Fruit fly (Drosophila melanogaster) whole organism, wandering third instar larva: ENCODE results near the gene Indy-2.
A peak's percentile ranks its signal among the peaks of the same experiment; 100 is the strongest.

Source experiments
- Abd-B ChIP-seq: fragments of >200 bp; optimal IDR thresholded peaks from 2 replicates; lab custom pipeline; 2017; ENCODE audit warnings: missing biosample characterization, missing genetic modification characterization
- CG32264 ChIP-seq: fragments of 200-800 bp; sonication (Bioruptor generic); optimal IDR thresholded peaks from 2 replicates; lab custom pipeline; 2016; ENCODE audit warnings: missing biosample characterization, missing genetic modification characterization
- CG9705 ChIP-seq: fragments of 200-800 bp; sonication (Bioruptor generic); optimal IDR thresholded peaks from 2 replicates; lab custom pipeline; 2018; ENCODE audit warnings: missing biosample characterization, mild to moderate bottlenecking, missing genetic modification characterization
- CrebA ChIP-seq: fragments of 200-800 bp; sonication (Bioruptor generic); optimal IDR thresholded peaks from 2 replicates; lab custom pipeline; 2016; ENCODE audit warnings: missing biosample characterization, mild to moderate bottlenecking, missing genetic modification characterization, borderline replicate concordance
- Dfd ChIP-seq: fragments of >200 bp; optimal IDR thresholded peaks from 2 replicates; lab custom pipeline; 2017; ENCODE audit warnings: missing biosample characterization, missing genetic modification characterization
- Dif ChIP-seq: fragments of 200-275, 200-300 bp; sonication (Bioruptor generic); optimal IDR thresholded peaks from 2 replicates; lab custom pipeline; 2018; ENCODE audit warnings: missing biosample characterization, missing genetic modification characterization; ENCODE audit not compliant: partially characterized antibody
- GATAd ChIP-seq: sonication (Bioruptor generic); optimal IDR thresholded peaks from 2 replicates; lab custom pipeline; 2016; ENCODE audit warnings: missing biosample characterization, missing genetic modification characterization
- Hnf4 ChIP-seq: fragments of 200-800 bp; sonication (Bioruptor generic); optimal IDR thresholded peaks from 2 replicates; lab custom pipeline; 2016; ENCODE audit warnings: missing biosample characterization, mild to moderate bottlenecking, missing genetic modification characterization
- Hr78 ChIP-seq: fragments of >200 bp; optimal IDR thresholded peaks from 2 replicates; lab custom pipeline; 2017; ENCODE audit warnings: missing biosample characterization, missing genetic modification characterization
- Hr83 ChIP-seq: fragments of 200-300 bp; sonication (Bioruptor generic); optimal IDR thresholded peaks from 2 replicates; lab custom pipeline; 2016; ENCODE audit warnings: missing biosample characterization, mild to moderate bottlenecking, missing genetic modification characterization, moderate library complexity; ENCODE audit not compliant: poor library complexity, severe bottlenecking
- Mio ChIP-seq: sonication (Bioruptor generic); optimal IDR thresholded peaks from 2 replicates; lab custom pipeline; 2016; ENCODE audit warnings: missing biosample characterization, missing genetic modification characterization
- Myc ChIP-seq: fragments of >200 bp; optimal IDR thresholded peaks from 2 replicates; lab custom pipeline; 2017
- N ChIP-seq: fragments of >200 bp; optimal IDR thresholded peaks from 2 replicates; lab custom pipeline; 2018; ENCODE audit warnings: missing biosample characterization, missing external identifiers, missing genetic modification characterization
- OdsH ChIP-seq: fragments of 200-800 bp; sonication (Bioruptor generic); optimal IDR thresholded peaks from 2 replicates; lab custom pipeline; 2016; ENCODE audit warnings: missing biosample characterization, mild to moderate bottlenecking, missing genetic modification characterization
- Rel ChIP-seq, 2 experiments: fragments of 200-800 bp; sonication (Bioruptor generic) in 1 of 2; optimal IDR thresholded peaks; 2 replicates in 1 of 2; 3 replicates in 1 of 2; lab custom pipeline; 2016 to 2019; ENCODE audit warnings: mild to moderate bottlenecking in 2 of 2, missing biosample characterization in 2 of 2, missing genetic modification characterization in 2 of 2, moderate library complexity in 1 of 2
- Sp1 ChIP-seq: fragments of 200-800 bp; sonication (Bioruptor generic); optimal IDR thresholded peaks from 3 replicates; lab custom pipeline; 2019; ENCODE audit warnings: missing biosample characterization, mild to moderate bottlenecking, missing genetic modification characterization, moderate library complexity
- Vsx2 ChIP-seq: fragments of 200-300, 225-300 bp; sonication (Bioruptor generic); optimal IDR thresholded peaks from 2 replicates; lab custom pipeline; 2018; ENCODE audit warnings: missing biosample characterization, missing genetic modification characterization; ENCODE audit not compliant: partially characterized antibody
- br ChIP-seq: fragments of 200-800 bp; sonication (Bioruptor generic); optimal IDR thresholded peaks from 2 replicates; lab custom pipeline; 2016; ENCODE audit warnings: missing biosample characterization, missing genetic modification characterization
- brk ChIP-seq: fragments of 200-800 bp; sonication (Bioruptor generic); optimal IDR thresholded peaks from 2 replicates; lab custom pipeline; 2016; ENCODE audit warnings: missing biosample characterization, mild to moderate bottlenecking, missing genetic modification characterization
- dl ChIP-seq, 2 experiments: fragments of 175-275, 200-275 bp in 1 of 2; fragments of 200-275 bp in 1 of 2; sonication (Bioruptor generic); optimal IDR thresholded peaks; lab custom pipeline; 2018; ENCODE audit warnings: mild to moderate bottlenecking in 2 of 2, missing biosample characterization in 2 of 2, missing genetic modification characterization in 2 of 2, moderate library complexity in 2 of 2; ENCODE audit not compliant: partially characterized antibody in 2 of 2, insufficient read depth in 1 of 2
- dmrt93B ChIP-seq: fragments of 200-800 bp; sonication (Bioruptor generic); optimal IDR thresholded peaks from 2 replicates; lab custom pipeline; 2018; ENCODE audit warnings: missing biosample characterization, mild to moderate bottlenecking, missing genetic modification characterization
- dsf ChIP-seq: sonication (Bioruptor generic); optimal IDR thresholded peaks from 2 replicates; lab custom pipeline; 2016; ENCODE audit warnings: missing biosample characterization, missing genetic modification characterization, borderline replicate concordance
- ey ChIP-seq: fragments of 200-800 bp; sonication (Bioruptor generic); optimal IDR thresholded peaks from 2 replicates; lab custom pipeline; 2016; ENCODE audit warnings: missing biosample characterization, missing genetic modification characterization
- foxo ChIP-seq, 2 experiments: fragments of 200-800 bp; sonication (Bioruptor generic); optimal IDR thresholded peaks; 2 replicates in 1 of 2; 3 replicates in 1 of 2; lab custom pipeline; 2016 to 2017; ENCODE audit warnings: missing biosample characterization in 2 of 2, missing genetic modification characterization in 2 of 2
- fru ChIP-seq: fragments of 200-800 bp; sonication (Bioruptor generic); optimal IDR thresholded peaks from 3 replicates; lab custom pipeline; 2016; ENCODE audit warnings: missing biosample characterization, mild to moderate bottlenecking, missing genetic modification characterization
- lola ChIP-seq: fragments of >200 bp; optimal IDR thresholded peaks from 2 replicates; lab custom pipeline; 2017; ENCODE audit warnings: missing biosample characterization, missing genetic modification characterization
- pan ChIP-seq: fragments of >200 bp; optimal IDR thresholded peaks from 2 replicates; lab custom pipeline; 2017
- psq ChIP-seq: fragments of 200-800 bp; sonication (Bioruptor generic); optimal IDR thresholded peaks from 3 replicates; lab custom pipeline; 2017; ENCODE audit warnings: missing biosample characterization, mild to moderate bottlenecking, missing genetic modification characterization, moderate library complexity
- rgr ChIP-seq: fragments of 200-800 bp; sonication (Bioruptor generic); optimal IDR thresholded peaks from 3 replicates; lab custom pipeline; 2016; ENCODE audit warnings: missing biosample characterization, mild to moderate bottlenecking, missing genetic modification characterization
- sage ChIP-seq: fragments of 200-800 bp; sonication (Bioruptor generic); optimal IDR thresholded peaks from 2 replicates; lab custom pipeline; 2016; ENCODE audit warnings: missing biosample characterization, mild to moderate bottlenecking, missing genetic modification characterization
- sv ChIP-seq: fragments of 200-800 bp; sonication (Bioruptor generic); optimal IDR thresholded peaks from 3 replicates; lab custom pipeline; 2016; ENCODE audit warnings: missing biosample characterization, missing genetic modification characterization
- tai ChIP-seq: sonication (Bioruptor generic); optimal IDR thresholded peaks from 2 replicates; lab custom pipeline; 2016; ENCODE audit warnings: missing biosample characterization, missing genetic modification characterization
- usp ChIP-seq: fragments of >200 bp; optimal IDR thresholded peaks from 2 replicates; lab custom pipeline; 2017; ENCODE audit warnings: missing biosample characterization, missing genetic modification characterization

The Indy-2 gene

dm6 chr3R:20035887-20036286, 6.7 kb upstream of the Indy-2 start, which contains the start of gene Regnase-1 (continued):
- no peak for TF ChIP-seq CrebA (GFP tag; lab: Kevin White, UChicago)
- no peak for TF ChIP-seq GATAd

DNA sequence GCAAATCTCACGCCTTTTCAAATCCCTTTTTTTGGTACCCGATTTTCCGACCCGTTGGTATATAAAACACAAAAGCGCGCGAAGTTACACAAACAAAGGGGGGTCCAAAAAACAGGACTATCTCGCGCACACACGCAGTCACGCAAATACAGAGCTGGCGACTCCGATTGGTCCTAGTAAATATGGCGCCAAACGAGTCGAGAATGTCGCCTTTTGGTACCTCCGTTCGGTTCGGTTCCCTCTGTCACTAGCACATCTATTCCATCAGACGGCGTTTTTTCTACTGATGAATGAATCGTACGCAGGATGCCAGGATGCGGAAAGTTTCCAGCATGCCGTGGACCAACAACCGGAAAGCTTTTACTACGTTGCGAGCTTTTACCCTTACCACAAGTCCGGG, 13.3 kb downstream of the Indy-2 start, which contains the start of gene CG17193:
TSS of gene CG17193 (minus strand) at position 289 of the 400 bp plus-strand sequence.
- TF ChIP-seq ey (GFP tag; lab: Kevin White, UChicago) (no peak), Vsx2 (no peak), sage (GFP tag; lab: Kevin White, UChicago) (no peak), Sp1 (GFP tag; lab: Kevin White, UChicago) (no peak), dmrt93B (GFP tag; lab: Kevin White, UChicago) (no peak), rgr (GFP tag; lab: Kevin White, UChicago) (no peak), Dfd (GFP tag; lab: Kevin White, UChicago) (no peak), dl (GFP tag; optimal IDR thresholded peaks at IDR 0.05; lab: Kevin White, UChicago; ENCODE audit: insufficient read depth in 1 of 2, partially characterized antibody in 2 of 2) (no peak), pan (lab: Kevin White, UChicago) (no peak), fru (no peak), OdsH (GFP tag; lab: Kevin White, UChicago) (no peak), brk (GFP tag; lab: Kevin White, UChicago) (no peak), dsf (GFP tag; lab: Kevin White, UChicago) (no peak)
- TF ChIP-seq, all 38 proteins: peak for 0

dm6 chr3R:20057501-20057900, 14.9 kb downstream of the Indy-2 start, which contains the start of gene mdlc:
mdlc (plus strand) TSS chr3R:20057748.
- TF ChIP-seq foxo (GFP tag; optimal IDR thresholded peaks at IDR 0.05; lab: Kevin White, UChicago) (peak in 1 of 2 experiments; percentile 23), sv (no peak)

DNA sequence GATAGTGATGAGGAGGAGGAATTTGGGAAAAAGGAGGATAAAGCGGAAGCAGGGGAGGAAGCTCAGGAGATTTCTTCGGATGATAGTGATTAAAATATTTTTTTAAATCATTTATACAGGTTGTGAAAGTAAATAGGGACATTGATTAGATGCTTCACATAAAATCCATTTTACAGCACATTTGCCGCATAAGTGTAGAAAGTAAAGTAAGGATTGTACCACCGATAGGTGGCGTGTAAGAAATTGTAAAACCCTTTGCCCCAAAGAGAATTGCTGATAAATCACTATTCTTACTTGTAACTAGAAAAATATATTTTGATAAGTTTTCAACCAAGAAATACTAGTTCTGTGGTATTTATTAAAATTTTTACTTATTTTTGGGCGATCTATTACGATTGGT, 16.4 kb downstream of the Indy-2 start:
- no peak for TF ChIP-seq N
- no peak for TF ChIP-seq Dif (GFP tag; lab: Kevin White, UChicago)
- no peak for TF ChIP-seq sv
- TF ChIP-seq brk (GFP tag; lab: Kevin White, UChicago) = no peak
- TF ChIP-seq dl (GFP tag; optimal IDR thresholded peaks at IDR 0.05; lab: Kevin White, UChicago; ENCODE audit: insufficient read depth in 1 of 2, partially characterized antibody in 2 of 2) = no peak
- TF ChIP-seq br (GFP tag; lab: Kevin White, UChicago) = no peak

- TF ChIP-seq Abd-B = no peak
- TF ChIP-seq lola (GFP tag; lab: Kevin White, UChicago) = no peak
- TF ChIP-seq br (GFP tag; lab: Kevin White, UChicago) = no peak
- no peak for TF ChIP-seq OdsH (GFP tag; lab: Kevin White, UChicago)
- no peak for TF ChIP-seq Mio (GFP tag; lab: Kevin White, UChicago)
- no peak for TF ChIP-seq CG9705 (GFP tag; lab: Kevin White, UChicago)
- TF ChIP-seq dsf (GFP tag; lab: Kevin White, UChicago) = no peak
- no peak for TF ChIP-seq psq (GFP tag; lab: Kevin White, UChicago)
- no peak for TF ChIP-seq Hr78
- no peak for TF ChIP-seq GATAd
- TF ChIP-seq Dif (GFP tag; lab: Kevin White, UChicago) = no peak
- TF ChIP-seq dmrt93B (GFP tag; lab: Kevin White, UChicago) = no peak
- no peak for TF ChIP-seq dl (GFP tag; optimal IDR thresholded peaks at IDR 0.05; lab: Kevin White, UChicago; ENCODE audit: insufficient read depth in 1 of 2, partially characterized antibody in 2 of 2)
These were observed 17.1 kb downstream of the Indy-2 start, which contains the start of gene CG4390 for dm6 chr3R:20059650-20060049. CG4390 (minus strand) TSS chr3R:20059750.

DNA sequence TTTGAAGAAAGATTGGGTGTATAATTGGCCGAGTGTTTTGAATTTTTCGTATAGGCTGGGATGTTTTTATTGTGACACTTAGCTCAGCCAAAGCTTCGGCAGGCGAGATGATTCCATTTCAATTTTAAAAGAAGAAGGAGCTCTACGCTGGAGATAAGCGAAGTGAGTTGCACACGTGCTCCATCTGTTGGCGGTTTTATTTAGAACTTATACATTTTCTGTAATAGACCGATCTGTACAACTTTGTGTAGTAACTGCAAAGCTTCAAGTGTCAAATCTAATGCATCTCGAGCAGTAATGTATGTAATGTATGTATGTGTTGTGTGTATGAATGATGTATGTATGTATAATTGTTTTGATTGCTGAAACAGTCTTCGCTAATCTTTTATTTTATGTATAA, 23.9 kb downstream of the Indy-2 start:
- TF ChIP-seq Myc = no peak
- no peak for TF ChIP-seq tai (GFP tag; lab: Kevin White, UChicago)
- no peak for TF ChIP-seq dl (GFP tag; optimal IDR thresholded peaks at IDR 0.05; lab: Kevin White, UChicago; ENCODE audit: insufficient read depth in 1 of 2, partially characterized antibody in 2 of 2)
- no peak for TF ChIP-seq Rel (GFP tag; optimal IDR thresholded peaks at IDR 0.05; lab: Kevin White, UChicago)
- TF ChIP-seq Rel (tag; optimal IDR thresholded peaks at IDR 0.05; lab: Kevin White, UChicago) = no peak
- no peak for TF ChIP-seq Vsx2
- no peak for TF ChIP-seq CG32264
- TF ChIP-seq Hr78 = no peak
- no peak for TF ChIP-seq usp (GFP tag; lab: Kevin White, UChicago)
- TF ChIP-seq OdsH (GFP tag; lab: Kevin White, UChicago) = no peak
- TF ChIP-seq brk (GFP tag; lab: Kevin White, UChicago) = no peak
- TF ChIP-seq ey (GFP tag; lab: Kevin White, UChicago) = no peak
- no peak for TF ChIP-seq lola (GFP tag; lab: Kevin White, UChicago)
- TF ChIP-seq Sp1 (GFP tag; lab: Kevin White, UChicago) = no peak
- no peak for TF ChIP-seq Hr83
- no peak for TF ChIP-seq Hnf4 (GFP tag; lab: Kevin White, UChicago)
- TF ChIP-seq Dfd (GFP tag; lab: Kevin White, UChicago) = no peak
- TF ChIP-seq foxo (GFP tag; optimal IDR thresholded peaks at IDR 0.05; lab: Kevin White, UChicago) = no peak
- TF ChIP-seq, all 38 proteins: peak for 0
